Worm (Caenorhabditis elegans) whole organism, young adult: ENCODE results near the gene vnut-1.

ENCODE experiments used
- B0019.2 ChIP-seq: fragments of 200-800 bp; sonication (Bioruptor generic); conservative IDR thresholded peaks from 2 replicates; pipeline ENCODE4 v1.3.6; 2022; ENCODE audit warnings: missing genetic modification reagents, missing genetic modification characterization, missing compliant biosample characterization
- B0035.1 ChIP-seq: sonication (generic microtip); optimal IDR thresholded peaks from 2 replicates; lab custom pipeline; 2016; ENCODE audit warnings: missing genetic modification characterization, mild to moderate bottlenecking, missing compliant biosample characterization, missing genotype, missing genetic modification reagents
- B0261.1 ChIP-seq: sonication (generic microtip); optimal IDR thresholded peaks from 2 replicates; lab custom pipeline; 2016; ENCODE audit warnings: mild to moderate bottlenecking, missing genetic modification characterization, moderate library complexity, missing compliant biosample characterization
- C17E4.6 ChIP-seq: fragments of 200-800 bp; sonication (Bioruptor generic); IDR thresholded peaks from 2 replicates; pipeline ENCODE4 v1.3.6; 2022; ENCODE audit warnings: missing genetic modification reagents, missing genetic modification characterization, missing compliant biosample characterization
- F49E8.2 ChIP-seq: sonication (generic microtip); optimal IDR thresholded peaks from 3 replicates; lab custom pipeline; 2017; ENCODE audit warnings: missing genetic modification characterization, mild to moderate bottlenecking, missing compliant biosample characterization, antibody characterized with exemption, moderate library complexity; ENCODE audit not compliant: insufficient read depth
- K12H6.12 ChIP-seq: fragments of 200-800 bp; sonication (Bioruptor generic); optimal IDR thresholded peaks from 2 replicates; lab custom pipeline; 2018; ENCODE audit warnings: mild to moderate bottlenecking, missing genetic modification characterization, missing compliant biosample characterization
- T07F8.4 ChIP-seq: sonication (generic microtip); optimal IDR thresholded peaks from 2 replicates; lab custom pipeline; 2016; ENCODE audit warnings: mild to moderate bottlenecking, missing genetic modification characterization, moderate library complexity, missing compliant biosample characterization
- Y53G8AR.9 ChIP-seq: fragments of 200-800 bp; sonication (Bioruptor generic); conservative IDR thresholded peaks from 2 replicates; pipeline ENCODE4 v1.3.6; 2022; ENCODE audit warnings: missing genetic modification reagents, missing genetic modification characterization, missing compliant biosample characterization
- Y79H2A.3 ChIP-seq: fragments of 200-800 bp; sonication (Bioruptor generic); conservative IDR thresholded peaks from 2 replicates; pipeline ENCODE4 v1.3.6; 2022; ENCODE audit warnings: missing genetic modification reagents, missing genetic modification characterization, missing compliant biosample characterization
- ZK185.1 ChIP-seq: sonication (generic microtip); optimal IDR thresholded peaks from 2 replicates; lab custom pipeline; 2016; ENCODE audit warnings: mild to moderate bottlenecking, missing genetic modification characterization, missing compliant biosample characterization; ENCODE audit not compliant: poor library complexity, severe bottlenecking
- aptf-2 ChIP-seq: fragments of 200-800 bp; sonication (Bioruptor generic); conservative IDR thresholded peaks from 2 replicates; pipeline ENCODE4 v1.3.6; 2022; ENCODE audit warnings: missing genetic modification reagents, missing genetic modification characterization, missing compliant biosample characterization
- aptf-3 ChIP-seq: fragments of 200-800 bp; sonication (Bioruptor generic); IDR thresholded peaks from 2 replicates; pipeline ENCODE4 v1.3.6; 2022; ENCODE audit warnings: missing genetic modification characterization, missing compliant biosample characterization
- atf-7 ChIP-seq: sonication (generic microtip); optimal IDR thresholded peaks from 2 replicates; lab custom pipeline; 2017; ENCODE audit warnings: mild to moderate bottlenecking, missing genetic modification characterization, missing compliant biosample characterization
- attf-3 ChIP-seq: fragments of 200-800 bp; sonication (Bioruptor generic); conservative IDR thresholded peaks from 2 replicates; pipeline ENCODE4 v1.3.6; 2022; ENCODE audit warnings: missing genetic modification reagents, missing genetic modification characterization, missing compliant biosample characterization
- attf-5 ChIP-seq: fragments of 200-800 bp; sonication (Bioruptor generic); optimal IDR thresholded peaks from 2 replicates; lab custom pipeline; 2018; ENCODE audit warnings: mild to moderate bottlenecking, missing genetic modification characterization, missing compliant biosample characterization
- attf-6 ChIP-seq: fragments of 200-800 bp; sonication (Bioruptor generic); IDR thresholded peaks from 2 replicates; pipeline ENCODE4 v1.3.6; 2022; ENCODE audit warnings: missing genetic modification reagents, missing genetic modification characterization, missing compliant biosample characterization
- bed-1 ChIP-seq: fragments of 200-800 bp; sonication (Bioruptor generic); IDR thresholded peaks from 2 replicates; pipeline ENCODE4 v1.3.6; 2022; ENCODE audit warnings: missing genetic modification reagents, missing genetic modification characterization, missing compliant biosample characterization
- ceh-27 ChIP-seq: fragments of 200-800 bp; sonication (Bioruptor generic); optimal IDR thresholded peaks from 2 replicates; lab custom pipeline; 2018; ENCODE audit warnings: mild to moderate bottlenecking, missing genetic modification characterization, moderate library complexity, missing compliant biosample characterization
- ceh-40 ChIP-seq: fragments of 200-800 bp; sonication (Bioruptor generic); IDR thresholded peaks from 2 replicates; pipeline ENCODE4 v1.3.6; 2022; ENCODE audit warnings: missing genetic modification characterization, missing compliant biosample characterization
- ceh-91 ChIP-seq: fragments of 200-800 bp; sonication (Bioruptor generic); IDR thresholded peaks from 2 replicates; pipeline ENCODE4 v1.3.6; 2022; ENCODE audit warnings: missing genetic modification reagents, missing genetic modification characterization, missing compliant biosample characterization
- die-1 ChIP-seq: sonication (generic microtip); optimal IDR thresholded peaks from 2 replicates; lab custom pipeline; 2016; ENCODE audit warnings: missing genotype, mild to moderate bottlenecking, missing genetic modification characterization, missing compliant biosample characterization
- dox-1 ChIP-seq: fragments of 200-800 bp; sonication (Bioruptor generic); IDR thresholded peaks from 2 replicates; pipeline ENCODE4 v1.3.6; 2022; ENCODE audit warnings: missing genetic modification reagents, missing genetic modification characterization, missing compliant biosample characterization
- efl-1 ChIP-seq: fragments of 150-350 bp; optimal IDR thresholded peaks from 2 replicates; lab custom pipeline; 2014; ENCODE audit warnings: missing biosample characterization, missing genetic modification reagents, missing genetic modification characterization
- egl-44 ChIP-seq: fragments of 200-800 bp; sonication (Bioruptor generic); IDR thresholded peaks from 2 replicates; pipeline ENCODE4 v1.3.6; 2022; ENCODE audit warnings: missing genetic modification reagents, missing genetic modification characterization, missing compliant biosample characterization
- gei-17 ChIP-seq: fragments of 200-800 bp; sonication (Bioruptor generic); optimal IDR thresholded peaks from 2 replicates; lab custom pipeline; 2018; ENCODE audit warnings: mild to moderate bottlenecking, missing genetic modification characterization, missing compliant biosample characterization
- hlh-26 ChIP-seq: fragments of 200-800 bp; sonication (Bioruptor generic); conservative IDR thresholded peaks from 2 replicates; pipeline ENCODE4 v1.3.6; 2022; ENCODE audit warnings: missing genetic modification reagents, missing genetic modification characterization, missing compliant biosample characterization
- hsf-1 ChIP-seq: fragments of 200-800 bp; sonication (Bioruptor generic); IDR thresholded peaks from 2 replicates; pipeline ENCODE4 v1.3.6; 2022; ENCODE audit warnings: missing genetic modification reagents, missing genetic modification characterization, missing compliant biosample characterization
- let-526 ChIP-seq: fragments of 200-800 bp; sonication (Bioruptor generic); IDR thresholded peaks from 2 replicates; pipeline ENCODE4 v1.3.6; 2022; ENCODE audit warnings: missing genetic modification reagents, missing genetic modification characterization, missing compliant biosample characterization
- lin-54 ChIP-seq: fragments of 200-800 bp; sonication (Bioruptor generic); optimal IDR thresholded peaks from 2 replicates; lab custom pipeline; 2018; ENCODE audit warnings: mild to moderate bottlenecking, missing genetic modification characterization, missing compliant biosample characterization
- lir-1 ChIP-seq: fragments of 200-800 bp; sonication (Bioruptor generic); conservative IDR thresholded peaks from 2 replicates; pipeline ENCODE4 v1.3.6; 2022; ENCODE audit warnings: missing genetic modification reagents, missing genetic modification characterization, missing compliant biosample characterization
- lsl-1 ChIP-seq: fragments of 200-800 bp; sonication (Bioruptor generic); optimal IDR thresholded peaks from 2 replicates; lab custom pipeline; 2018; ENCODE audit warnings: mild to moderate bottlenecking, missing genetic modification characterization, moderate library complexity, missing compliant biosample characterization
- mcd-1 ChIP-seq: fragments of 200-800 bp; sonication (Bioruptor generic); IDR thresholded peaks from 2 replicates; pipeline ENCODE4 v1.3.6; 2022; ENCODE audit warnings: missing genetic modification reagents, missing genetic modification characterization, missing compliant biosample characterization
- mxl-1 ChIP-seq: sonication (generic microtip); optimal IDR thresholded peaks from 2 replicates; lab custom pipeline; 2016; ENCODE audit warnings: missing genetic modification characterization, missing compliant biosample characterization
- nfyb-1 ChIP-seq: fragments of 200-800 bp; sonication (Bioruptor generic); IDR thresholded peaks from 2 replicates; pipeline ENCODE4 v1.3.6; 2022; ENCODE audit warnings: missing genetic modification reagents, missing genetic modification characterization, missing compliant biosample characterization
- nhr-27 ChIP-seq: fragments of 200-800 bp; sonication (Bioruptor generic); optimal IDR thresholded peaks from 2 replicates; lab custom pipeline; 2018; ENCODE audit warnings: mild to moderate bottlenecking, missing genetic modification characterization, moderate library complexity, missing compliant biosample characterization
- nhr-90 ChIP-seq: sonication (generic microtip); optimal IDR thresholded peaks from 2 replicates; lab custom pipeline; 2016; ENCODE audit warnings: missing genotype, mild to moderate bottlenecking, missing genetic modification characterization, missing compliant biosample characterization
- pbrm-1 ChIP-seq: fragments of 200-800 bp; sonication (Bioruptor generic); IDR thresholded peaks from 2 replicates; pipeline ENCODE4 v1.3.6; 2022; ENCODE audit warnings: missing genetic modification reagents, missing genetic modification characterization, missing compliant biosample characterization
- rcor-1 ChIP-seq: fragments of 200-800 bp; sonication (Bioruptor generic); IDR thresholded peaks from 2 replicates; pipeline ENCODE4 v1.3.6; 2022; ENCODE audit warnings: missing genetic modification reagents, missing genetic modification characterization, missing compliant biosample characterization
- rec-8 ChIP-seq, 2 experiments: sonication (generic microtip); optimal IDR thresholded peaks; 2 replicates each; lab custom pipeline; 2016; ENCODE audit warnings: mild to moderate bottlenecking in 2 of 2, missing genetic modification characterization in 2 of 2, missing genetic modification reagents in 2 of 2, missing genotype in 2 of 2, missing biosample characterization in 1 of 2, missing compliant biosample characterization in 1 of 2, moderate library complexity in 1 of 2
- sdz-38 ChIP-seq: sonication (generic microtip); optimal IDR thresholded peaks from 2 replicates; lab custom pipeline; 2016; ENCODE audit warnings: missing genotype, missing genetic modification characterization, missing compliant biosample characterization
- snpc-4 ChIP-seq, 5 experiments: fragments of 150-350 bp in 1 of 5; sonication (generic microtip) in 4 of 5; optimal IDR thresholded peaks; 2 replicates each; lab custom pipeline; 2014 to 2018; ENCODE audit warnings: missing genetic modification characterization in 5 of 5, missing biosample characterization in 3 of 5, antibody characterized with exemption in 2 of 5, mild to moderate bottlenecking in 2 of 5, missing compliant biosample characterization in 2 of 5, missing genotype in 2 of 5, moderate library complexity in 2 of 5, missing genetic modification reagents in 1 of 5
- unc-62 ChIP-seq: fragments of 150-350 bp; optimal IDR thresholded peaks from 2 replicates; lab custom pipeline; 2014; ENCODE audit warnings: missing biosample characterization, missing genetic modification reagents, missing genetic modification characterization
- xnd-1 ChIP-seq: sonication (generic microtip); optimal IDR thresholded peaks from 2 replicates; lab custom pipeline; 2016; ENCODE audit warnings: missing genotype, missing genetic modification reagents, missing genetic modification characterization, missing compliant biosample characterization
- ztf-18 ChIP-seq: sonication (generic microtip); optimal IDR thresholded peaks from 2 replicates; lab custom pipeline; 2016; ENCODE audit warnings: missing genotype, mild to moderate bottlenecking, missing genetic modification characterization, missing compliant biosample characterization
- ztf-22 ChIP-seq: fragments of 200-800 bp; sonication (Bioruptor generic); optimal IDR thresholded peaks from 2 replicates; lab custom pipeline; 2018; ENCODE audit warnings: mild to moderate bottlenecking, missing genetic modification characterization, moderate library complexity, missing compliant biosample characterization
- ztf-28 ChIP-seq: fragments of 200-800 bp; sonication (Bioruptor generic); IDR thresholded peaks from 2 replicates; pipeline ENCODE4 v1.3.6; 2022; ENCODE audit warnings: missing genetic modification reagents, missing genetic modification characterization, missing compliant biosample characterization
- ztf-3 ChIP-seq: fragments of 200-800 bp; sonication (Bioruptor generic); optimal IDR thresholded peaks from 2 replicates; lab custom pipeline; 2018; ENCODE audit warnings: mild to moderate bottlenecking, missing genetic modification characterization, missing compliant biosample characterization

The vnut-1 gene

DNA sequence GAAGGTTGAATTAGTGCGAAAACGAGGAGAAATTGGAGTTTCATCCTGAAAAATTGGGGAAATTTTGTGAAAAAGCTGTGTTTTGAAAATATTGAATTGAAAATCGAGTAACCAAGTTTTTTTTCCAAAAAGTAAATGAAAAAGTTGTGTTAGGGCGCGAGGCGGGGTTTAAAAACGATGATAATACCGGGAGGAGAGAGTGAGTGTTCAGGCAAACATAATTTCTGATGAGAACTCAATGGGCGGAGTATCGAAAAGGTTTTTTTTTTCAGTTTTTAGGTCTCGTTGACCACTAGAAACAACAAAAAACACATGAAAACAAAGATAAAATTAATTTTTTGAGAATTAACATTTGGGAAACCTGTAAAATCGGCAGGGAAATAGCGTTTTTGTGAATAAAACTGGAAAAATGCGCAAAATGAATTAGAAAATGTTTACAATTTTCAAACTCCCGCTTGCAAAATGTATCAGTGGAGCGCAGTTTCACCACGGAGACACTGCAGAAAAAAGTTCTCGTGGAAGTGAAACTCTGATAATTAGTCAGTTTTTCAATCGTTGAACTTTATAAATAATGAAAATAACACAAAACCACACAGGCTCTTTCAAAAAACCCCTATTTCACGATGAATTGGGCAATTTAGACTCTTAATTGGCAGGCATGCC is 9.9 kb upstream of the vnut-1 start, which contains the start of gene C13B4.1 (continued):
- TF ChIP-seq T07F8.4 (tag; lab: Kevin White, UChicago) (no peak), aptf-3 (no peak), ceh-40 (GFP tag; lab: Robert Waterston, UW) (no peak), pbrm-1 (0 out of 2 replicates have a peak, but pooled peaks have one; percentile 34), efl-1 (GFP tag; lab: Kevin White, UChicago) (peak; percentile 92), mcd-1 (GFP tag; lab: Robert Waterston, UW) (peak; percentile 94), let-526 (GFP tag; lab: Robert Waterston, UW) (no peak), C17E4.6 (GFP tag; lab: Robert Waterston, UW) (no peak), K12H6.12 (no peak), unc-62 (no peak), xnd-1 (tag; lab: Kevin White, UChicago) (peak; percentile 50), ztf-28 (GFP tag; lab: Robert Waterston, UW) (no peak), lsl-1 (peak; percentile 75), hlh-26 (GFP tag; lab: Robert Waterston, UW) (no peak), atf-7 (tag; lab: Kevin White, UChicago) (no peak), attf-3 (GFP tag; lab: Robert Waterston, UW) (no peak), bed-1 (GFP tag; lab: Robert Waterston, UW) (no peak), B0035.1 (no peak), Y53G8AR.9 (GFP tag; lab: Robert Waterston, UW) (no peak), lir-1 (GFP tag; lab: Robert Waterston, UW) (no peak; the same call in 1 of the 2 replicates), lin-54 (peak; percentile 97), nfyb-1 (GFP tag; lab: Robert Waterston, UW) (no peak), nhr-90 (tag; lab: Kevin White, UChicago) (no peak), ztf-22 (GFP tag; lab: Kevin White, UChicago) (no peak), attf-5 (no peak), ceh-27 (GFP tag; lab: Kevin White, UChicago) (no peak), ztf-18 (tag; lab: Kevin White, UChicago) (no peak), F49E8.2 (tag; lab: Kevin White, UChicago) (peak; percentile 37), mxl-1 (tag; lab: Kevin White, UChicago) (no peak), rec-8 (tag; optimal IDR thresholded peaks at IDR 0.05; lab: Kevin White, UChicago) (no peak), rcor-1 (GFP tag; lab: Robert Waterston, UW) (peak; percentile 67), Y79H2A.3 (GFP tag; lab: Robert Waterston, UW) (no peak), dox-1 (peak; percentile 67), snpc-4 (GFP tag; optimal IDR thresholded peaks at IDR 0.05; lab: Kevin White, UChicago) (no peak), snpc-4 (tag; optimal IDR thresholded peaks at IDR 0.05; lab: Kevin White, UChicago) (peak in 1 of 4 experiments; percentile 16), ztf-3 (GFP tag; lab: Kevin White, UChicago) (no peak), B0261.1 (tag; lab: Kevin White, UChicago) (no peak), sdz-38 (tag; lab: Kevin White, UChicago) (no peak), aptf-2 (no peak), die-1 (tag; lab: Kevin White, UChicago) (no peak), B0019.2 (no peak), egl-44 (GFP tag; lab: Robert Waterston, UW) (no peak), attf-6 (no peak), ceh-91 (GFP tag; lab: Robert Waterston, UW) (peak; percentile 61), ZK185.1 (tag; lab: Kevin White, UChicago) (no peak), nhr-27 (tag; lab: Kevin White, UChicago) (no peak), gei-17 (GFP tag; lab: Kevin White, UChicago) (no peak), hsf-1 (GFP tag; lab: Robert Waterston, UW) (no peak)
